Fruit fly (Drosophila melanogaster) whole organism, pupa: Measurements from ENCODE around the gene CG17211.

Experiments used
- CG17806 ChIP-seq: fragments of 200-800 bp; sonication (Bioruptor generic); optimal IDR thresholded peaks from 2 replicates; lab custom pipeline; 2018; ENCODE audit warnings: missing biosample characterization, mild to moderate bottlenecking, missing genetic modification characterization, moderate library complexity
- CG32121 ChIP-seq: fragments of 200-800 bp; sonication (Bioruptor generic); IDR thresholded peaks from 2 replicates; pipeline ENCODE4 v1.3.6; 2022; ENCODE audit warnings: missing biosample characterization, missing genetic modification characterization
- CG4496 ChIP-seq: fragments of 200-800 bp; sonication (Bioruptor generic); IDR thresholded peaks from 3 replicates; pipeline ENCODE4 v1.3.6; 2022; ENCODE audit warnings: missing biosample characterization, missing genetic modification characterization
- CG9948 ChIP-seq: fragments of 200-800 bp; sonication (Bioruptor generic); optimal IDR thresholded peaks from 2 replicates; lab custom pipeline; 2018; ENCODE audit warnings: missing biosample characterization, mild to moderate bottlenecking, missing genetic modification characterization, moderate library complexity
- fd96Ca ChIP-seq: fragments of 200-800 bp; sonication (Bioruptor generic); IDR thresholded peaks from 3 replicates; pipeline ENCODE4 v1.3.6; 2022; ENCODE audit warnings: missing biosample characterization, missing genetic modification characterization
- gl ChIP-seq: fragments of 200-800 bp; sonication (Bioruptor generic); optimal IDR thresholded peaks from 2 replicates; lab custom pipeline; 2018; ENCODE audit warnings: missing biosample characterization, mild to moderate bottlenecking, missing genetic modification characterization

DNA sequence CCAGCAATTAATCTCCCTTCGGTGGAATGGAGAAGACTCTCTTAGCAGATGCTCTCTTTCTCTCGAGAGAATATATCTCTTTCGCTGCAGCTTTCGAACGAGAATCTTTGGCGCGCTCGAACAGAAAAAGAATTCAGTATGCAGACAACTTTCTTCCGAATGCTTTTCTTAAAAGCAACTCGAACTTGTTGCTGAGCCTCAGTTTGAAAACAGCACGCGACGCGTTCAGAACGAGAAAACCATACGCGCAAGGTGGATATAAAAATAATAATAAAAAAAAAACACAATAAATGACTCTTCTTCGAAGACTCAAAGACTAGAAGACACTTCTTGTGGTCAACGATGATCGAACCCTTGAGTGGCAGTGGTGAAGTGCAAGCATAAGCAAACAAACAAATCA, at the start of gene CG17211:
- no peak for TF ChIP-seq CG17806 (tag; lab: Kevin White, UChicago)
- TF ChIP-seq CG9948 (tag; lab: Kevin White, UChicago): no peak
- no peak for TF ChIP-seq gl
- no peak for TF ChIP-seq CG4496 (GFP tag; lab: Robert Waterston, UW)
- TF ChIP-seq CG32121 (GFP tag; lab: Robert Waterston, UW): no peak
- no peak for TF ChIP-seq fd96Ca
